Worm (Caenorhabditis elegans): ENCODE measurements around the gene sru-16.

- no peak for TF ChIP-seq hmg-11 (tag; optimal IDR thresholded peaks at IDR 0.05)
- no peak for TF ChIP-seq egl-27 (tag; optimal IDR thresholded peaks at IDR 0.05)
- TF ChIP-seq pqm-1 (tag; optimal IDR thresholded peaks at IDR 0.05) = no peak
- no peak for TF ChIP-seq zag-1 (tag; optimal IDR thresholded peaks at IDR 0.05)
- no peak for TF ChIP-seq nhr-237 (tag; optimal IDR thresholded peaks at IDR 0.05)
- no peak for TF ChIP-seq nhr-28 (tag; optimal IDR thresholded peaks at IDR 0.05)
These were observed 5.6 kb downstream of the sru-16 start, which contains the start of gene sru-11 for ce11 chrIV:13584646-13585045.

Measured in whole organism, L3 larva.